Worm (Caenorhabditis elegans): ENCODE data around the gene fsn-1.
A peak's percentile ranks its signal among the peaks of the same experiment; 100 is the strongest.

- TF ChIP-seq ceh-31 (tag; optimal IDR thresholded peaks at IDR 0.05) (peak; percentile 92), ets-4 (tag; optimal IDR thresholded peaks at IDR 0.05) (peak; percentile 88), tbx-2 (tag; optimal IDR thresholded peaks at IDR 0.05) (peak; percentile 85), ref-2 (tag; optimal IDR thresholded peaks at IDR 0.05) (peak; percentile 51), ceh-19 (GFP tag; optimal IDR thresholded peaks at IDR 0.05) (no peak), ceh-24 (tag; optimal IDR thresholded peaks at IDR 0.05) (no peak), sox-4 (tag; optimal IDR thresholded peaks at IDR 0.05) (no peak), ceh-48 (tag; optimal IDR thresholded peaks at IDR 0.05) (no peak), pros-1 (tag; optimal IDR thresholded peaks at IDR 0.05) (no peak), nhr-11 (tag; optimal IDR thresholded peaks at IDR 0.05) (no peak)
Measured at ce11 chrIII:4905405-4905804, 31.7 kb upstream of the fsn-1 start, which contains the start of gene F26F4.8.

All from whole organism, late embryonic.